Fruit fly (Drosophila melanogaster) whole organism, wandering third instar larva: ENCODE data around the gene MtnC.

Source experiments
- Abd-B ChIP-seq: fragments of >200 bp; optimal IDR thresholded peaks from 2 replicates; lab custom pipeline; 2017; ENCODE audit warnings: missing biosample characterization, missing genetic modification characterization
- CG32264 ChIP-seq: fragments of 200-800 bp; sonication (Bioruptor generic); optimal IDR thresholded peaks from 2 replicates; lab custom pipeline; 2016; ENCODE audit warnings: missing biosample characterization, missing genetic modification characterization
- CG9705 ChIP-seq: fragments of 200-800 bp; sonication (Bioruptor generic); optimal IDR thresholded peaks from 2 replicates; lab custom pipeline; 2018; ENCODE audit warnings: missing biosample characterization, mild to moderate bottlenecking, missing genetic modification characterization
- CrebA ChIP-seq: fragments of 200-800 bp; sonication (Bioruptor generic); optimal IDR thresholded peaks from 2 replicates; lab custom pipeline; 2016; ENCODE audit warnings: missing biosample characterization, mild to moderate bottlenecking, missing genetic modification characterization, borderline replicate concordance
- Dfd ChIP-seq: fragments of >200 bp; optimal IDR thresholded peaks from 2 replicates; lab custom pipeline; 2017; ENCODE audit warnings: missing biosample characterization, missing genetic modification characterization
- Dif ChIP-seq: fragments of 200-275, 200-300 bp; sonication (Bioruptor generic); optimal IDR thresholded peaks from 2 replicates; lab custom pipeline; 2018; ENCODE audit warnings: missing biosample characterization, missing genetic modification characterization; ENCODE audit not compliant: partially characterized antibody
- GATAd ChIP-seq: sonication (Bioruptor generic); optimal IDR thresholded peaks from 2 replicates; lab custom pipeline; 2016; ENCODE audit warnings: missing biosample characterization, missing genetic modification characterization
- HLH106 ChIP-seq: fragments of 200-800 bp; optimal IDR thresholded peaks from 3 replicates; lab custom pipeline; 2019; ENCODE audit warnings: missing biosample characterization, mild to moderate bottlenecking, missing genetic modification characterization, moderate library complexity
- Hnf4 ChIP-seq: fragments of 200-800 bp; sonication (Bioruptor generic); optimal IDR thresholded peaks from 2 replicates; lab custom pipeline; 2016; ENCODE audit warnings: missing biosample characterization, mild to moderate bottlenecking, missing genetic modification characterization
- Hr78 ChIP-seq: fragments of >200 bp; optimal IDR thresholded peaks from 2 replicates; lab custom pipeline; 2017; ENCODE audit warnings: missing biosample characterization, missing genetic modification characterization
- Hr83 ChIP-seq: fragments of 200-300 bp; sonication (Bioruptor generic); optimal IDR thresholded peaks from 2 replicates; lab custom pipeline; 2016; ENCODE audit warnings: missing biosample characterization, mild to moderate bottlenecking, missing genetic modification characterization, moderate library complexity; ENCODE audit not compliant: poor library complexity, severe bottlenecking
- Mio ChIP-seq: sonication (Bioruptor generic); optimal IDR thresholded peaks from 2 replicates; lab custom pipeline; 2016; ENCODE audit warnings: missing biosample characterization, missing genetic modification characterization
- Myc ChIP-seq: fragments of >200 bp; optimal IDR thresholded peaks from 2 replicates; lab custom pipeline; 2017
- OdsH ChIP-seq: fragments of 200-800 bp; sonication (Bioruptor generic); optimal IDR thresholded peaks from 2 replicates; lab custom pipeline; 2016; ENCODE audit warnings: missing biosample characterization, mild to moderate bottlenecking, missing genetic modification characterization
- Rel ChIP-seq, 2 experiments: fragments of 200-800 bp; sonication (Bioruptor generic) in 1 of 2; optimal IDR thresholded peaks; 2 replicates in 1 of 2; 3 replicates in 1 of 2; lab custom pipeline; 2016 to 2019; ENCODE audit warnings: mild to moderate bottlenecking in 2 of 2, missing biosample characterization in 2 of 2, missing genetic modification characterization in 2 of 2, moderate library complexity in 1 of 2
- Sp1 ChIP-seq: fragments of 200-800 bp; sonication (Bioruptor generic); optimal IDR thresholded peaks from 3 replicates; lab custom pipeline; 2019; ENCODE audit warnings: missing biosample characterization, mild to moderate bottlenecking, missing genetic modification characterization, moderate library complexity
- Vsx2 ChIP-seq: fragments of 200-300, 225-300 bp; sonication (Bioruptor generic); optimal IDR thresholded peaks from 2 replicates; lab custom pipeline; 2018; ENCODE audit warnings: missing biosample characterization, missing genetic modification characterization; ENCODE audit not compliant: partially characterized antibody
- br ChIP-seq: fragments of 200-800 bp; sonication (Bioruptor generic); optimal IDR thresholded peaks from 2 replicates; lab custom pipeline; 2016; ENCODE audit warnings: missing biosample characterization, missing genetic modification characterization
- brk ChIP-seq: fragments of 200-800 bp; sonication (Bioruptor generic); optimal IDR thresholded peaks from 2 replicates; lab custom pipeline; 2016; ENCODE audit warnings: missing biosample characterization, mild to moderate bottlenecking, missing genetic modification characterization
- dl ChIP-seq, 2 experiments: fragments of 175-275, 200-275 bp in 1 of 2; fragments of 200-275 bp in 1 of 2; sonication (Bioruptor generic); optimal IDR thresholded peaks; lab custom pipeline; 2018; ENCODE audit warnings: mild to moderate bottlenecking in 2 of 2, missing biosample characterization in 2 of 2, missing genetic modification characterization in 2 of 2, moderate library complexity in 2 of 2; ENCODE audit not compliant: partially characterized antibody in 2 of 2, insufficient read depth in 1 of 2
- dmrt93B ChIP-seq: fragments of 200-800 bp; sonication (Bioruptor generic); optimal IDR thresholded peaks from 2 replicates; lab custom pipeline; 2018; ENCODE audit warnings: missing biosample characterization, mild to moderate bottlenecking, missing genetic modification characterization
- ey ChIP-seq: fragments of 200-800 bp; sonication (Bioruptor generic); optimal IDR thresholded peaks from 2 replicates; lab custom pipeline; 2016; ENCODE audit warnings: missing biosample characterization, missing genetic modification characterization
- fru ChIP-seq: fragments of 200-800 bp; sonication (Bioruptor generic); optimal IDR thresholded peaks from 3 replicates; lab custom pipeline; 2016; ENCODE audit warnings: missing biosample characterization, mild to moderate bottlenecking, missing genetic modification characterization
- h ChIP-seq: fragments of 200-800 bp; sonication (Bioruptor generic); optimal IDR thresholded peaks from 3 replicates; lab custom pipeline; 2016; ENCODE audit warnings: missing biosample characterization, mild to moderate bottlenecking, missing genetic modification characterization
- jim ChIP-seq: fragments of 175-275, 200-325 bp; sonication (Bioruptor generic); optimal IDR thresholded peaks from 2 replicates; lab custom pipeline; 2016; ENCODE audit warnings: missing biosample characterization, mild to moderate bottlenecking, missing genetic modification characterization
- psq ChIP-seq: fragments of 200-800 bp; sonication (Bioruptor generic); optimal IDR thresholded peaks from 3 replicates; lab custom pipeline; 2017; ENCODE audit warnings: missing biosample characterization, mild to moderate bottlenecking, missing genetic modification characterization, moderate library complexity
- rgr ChIP-seq: fragments of 200-800 bp; sonication (Bioruptor generic); optimal IDR thresholded peaks from 3 replicates; lab custom pipeline; 2016; ENCODE audit warnings: missing biosample characterization, mild to moderate bottlenecking, missing genetic modification characterization
- sage ChIP-seq: fragments of 200-800 bp; sonication (Bioruptor generic); optimal IDR thresholded peaks from 2 replicates; lab custom pipeline; 2016; ENCODE audit warnings: missing biosample characterization, mild to moderate bottlenecking, missing genetic modification characterization
- sv ChIP-seq: fragments of 200-800 bp; sonication (Bioruptor generic); optimal IDR thresholded peaks from 3 replicates; lab custom pipeline; 2016; ENCODE audit warnings: missing biosample characterization, missing genetic modification characterization
- usp ChIP-seq: fragments of >200 bp; optimal IDR thresholded peaks from 2 replicates; lab custom pipeline; 2017; ENCODE audit warnings: missing biosample characterization, missing genetic modification characterization
- woc ChIP-seq: sonication (Bioruptor generic); optimal IDR thresholded peaks from 2 replicates; lab custom pipeline; 2016; ENCODE audit warnings: missing biosample characterization, mild to moderate bottlenecking, missing genetic modification characterization

The MtnC gene

dm6 chr3R:20327572-20328483 is 32.3 kb upstream of the MtnC start, which contains the start of the genes CG4360 and Sirt2 (continued):
- TF ChIP-seq Hr83 (GFP tag; lab: Kevin White, UChicago) = peak; percentile 91
- TF ChIP-seq fru (GFP tag; lab: Kevin White, UChicago) = peak; percentile 26

dm6 chr3R:20332688-20333087 is 27.4 kb upstream of the MtnC start:
- TF ChIP-seq Sp1 (GFP tag; lab: Kevin White, UChicago) (no peak), usp (no peak), Dif (GFP tag; lab: Kevin White, UChicago) (no peak), rgr (GFP tag; lab: Kevin White, UChicago) (no peak), Mio (no peak), Myc (lab: Kevin White, UChicago) (no peak), dmrt93B (GFP tag; lab: Kevin White, UChicago) (no peak), OdsH (no peak), CrebA (GFP tag; lab: Kevin White, UChicago) (no peak), psq (GFP tag; lab: Kevin White, UChicago) (no peak), CG32264 (no peak), CG9705 (no peak), Hr83 (GFP tag; lab: Kevin White, UChicago) (no peak), GATAd (GFP tag; lab: Kevin White, UChicago) (no peak), Vsx2 (no peak), dl (GFP tag; optimal IDR thresholded peaks at IDR 0.05; lab: Kevin White, UChicago; ENCODE audit: insufficient read depth in 1 of 2, partially characterized antibody in 2 of 2) (no peak), br (no peak), jim (no peak), Rel (GFP tag; optimal IDR thresholded peaks at IDR 0.05; lab: Kevin White, UChicago) (no peak), Rel (tag; optimal IDR thresholded peaks at IDR 0.05; lab: Kevin White, UChicago) (no peak), ey (GFP tag; lab: Kevin White, UChicago) (no peak)

- TF ChIP-seq fru (GFP tag; lab: Kevin White, UChicago) = no peak
- TF ChIP-seq Dfd (GFP tag; lab: Kevin White, UChicago) = no peak
- no peak for TF ChIP-seq Mio
- TF ChIP-seq br = no peak
- TF ChIP-seq HLH106 (tag; lab: Kevin White, UChicago) = no peak
- TF ChIP-seq Sp1 (GFP tag; lab: Kevin White, UChicago) = no peak
- TF ChIP-seq rgr (GFP tag; lab: Kevin White, UChicago) = no peak
- TF ChIP-seq brk (GFP tag; lab: Kevin White, UChicago) = no peak
- no peak for TF ChIP-seq GATAd (GFP tag; lab: Kevin White, UChicago)
- no peak for TF ChIP-seq dmrt93B (GFP tag; lab: Kevin White, UChicago)
- no peak for TF ChIP-seq h (GFP tag; lab: Kevin White, UChicago)
- no peak for TF ChIP-seq sage (GFP tag; lab: Kevin White, UChicago)
- TF ChIP-seq woc (GFP tag; lab: Kevin White, UChicago) = no peak
Observed at dm6 chr3R:20338673-20339072, 21.4 kb upstream of the MtnC start, which contains the start of gene Ir92a. Gene Ir92a (plus strand): TSS chr3R:20338973.

dm6 chr3R:20346903-20347302 is 13.2 kb upstream of the MtnC start:
- no peak for TF ChIP-seq Abd-B
- TF ChIP-seq usp = no peak
- no peak for TF ChIP-seq Mio

dm6 chr3R:20350278-20350677 is 9.8 kb upstream of the MtnC start:
- no peak for TF ChIP-seq Hnf4 (GFP tag; lab: Kevin White, UChicago)
- no peak for TF ChIP-seq Mio
- no peak for TF ChIP-seq dmrt93B (GFP tag; lab: Kevin White, UChicago)
- no peak for TF ChIP-seq Vsx2
- TF ChIP-seq Myc (lab: Kevin White, UChicago) = no peak
- TF ChIP-seq dl (GFP tag; optimal IDR thresholded peaks at IDR 0.05; lab: Kevin White, UChicago; ENCODE audit: insufficient read depth in 1 of 2, partially characterized antibody in 2 of 2) = no peak
- TF ChIP-seq br = no peak
- TF ChIP-seq HLH106 (tag; lab: Kevin White, UChicago) = no peak
- no peak for TF ChIP-seq CG32264
- no peak for TF ChIP-seq GATAd (GFP tag; lab: Kevin White, UChicago)
- TF ChIP-seq Hr78 (GFP tag; lab: Kevin White, UChicago) = no peak
- no peak for TF ChIP-seq fru (GFP tag; lab: Kevin White, UChicago)
- no peak for TF ChIP-seq Hr83 (GFP tag; lab: Kevin White, UChicago)
- TF ChIP-seq sv (GFP tag; lab: Kevin White, UChicago) = no peak
- no peak for TF ChIP-seq h (GFP tag; lab: Kevin White, UChicago)
- TF ChIP-seq Sp1 (GFP tag; lab: Kevin White, UChicago) = no peak
